Worm (Caenorhabditis elegans): ENCODE measurements around the gene set-21.

Gene set-21

ce11 chrIV:4439190-4439589, 48.5 kb downstream of the set-21 start, which contains the start of gene fbxb-74:
Gene fbxb-74 (minus strand): TSS chrIV:4439290.
- TF ChIP-seq ztf-4 (tag; optimal IDR thresholded peaks at IDR 0.05) = no peak
- no peak for TF ChIP-seq tbx-2 (tag; optimal IDR thresholded peaks at IDR 0.05)
- TF ChIP-seq skn-1 (tag; optimal IDR thresholded peaks at IDR 0.05) = no peak
- no peak for TF ChIP-seq ama-1 (optimal IDR thresholded peaks at IDR 0.05)
- no peak for TF ChIP-seq elt-3 (tag; optimal IDR thresholded peaks at IDR 0.05)
- TF ChIP-seq ceh-28 (tag; optimal IDR thresholded peaks at IDR 0.05) = no peak
- TF ChIP-seq nhr-77 (tag; optimal IDR thresholded peaks at IDR 0.05) = no peak
- no peak for TF ChIP-seq nhr-237 (tag; optimal IDR thresholded peaks at IDR 0.05)
- no peak for TF ChIP-seq fkh-10 (GFP tag; optimal IDR thresholded peaks at IDR 0.05)
- TF ChIP-seq ZK546.5 (tag; optimal IDR thresholded peaks at IDR 0.05) = no peak
- no peak for TF ChIP-seq nhr-28 (tag; optimal IDR thresholded peaks at IDR 0.05)
- TF ChIP-seq lin-15B (tag; optimal IDR thresholded peaks at IDR 0.05) = no peak

ce11 chrIV:4441077-4441476, 50.4 kb downstream of the set-21 start, which contains the start of gene fbxb-75:
Gene fbxb-75 (minus strand): TSS chrIV:4441177.
- TF ChIP-seq ZK546.5 (tag; optimal IDR thresholded peaks at IDR 0.05) (no peak), nhr-43 (tag; optimal IDR thresholded peaks at IDR 0.05; ENCODE audit: poor library complexity, severe bottlenecking) (no peak), pqm-1 (tag; optimal IDR thresholded peaks at IDR 0.05) (no peak), ceh-16 (tag; optimal IDR thresholded peaks at IDR 0.05) (no peak), ceh-28 (tag; optimal IDR thresholded peaks at IDR 0.05) (no peak), elt-3 (tag; optimal IDR thresholded peaks at IDR 0.05) (no peak), nhr-23 (tag; optimal IDR thresholded peaks at IDR 0.05) (no peak)

Measured in whole organism, L3 larva.